Fruit fly (Drosophila melanogaster) whole organism, embryonic: ENCODE measurements around the gene CG15878.

Experiments
- CG10274 ChIP-seq: fragments of 200-800 bp; sonication (Bioruptor generic); optimal IDR thresholded peaks from 3 replicates; lab custom pipeline; 2017; ENCODE audit warnings: missing biosample characterization, mild to moderate bottlenecking, missing genetic modification characterization
- CG10543 ChIP-seq: fragments of 200-800 bp; sonication (Bioruptor generic); optimal IDR thresholded peaks from 3 replicates; lab custom pipeline; 2017; ENCODE audit warnings: missing biosample characterization, mild to moderate bottlenecking, missing genetic modification characterization, moderate library complexity
- CG11398 ChIP-seq: fragments of 200-800 bp; sonication (Bioruptor generic); optimal IDR thresholded peaks from 2 replicates; lab custom pipeline; 2016; ENCODE audit warnings: missing biosample characterization, missing genetic modification characterization
- CG12236 ChIP-seq: fragments of 200-800 bp; sonication (Bioruptor generic); optimal IDR thresholded peaks from 2 replicates; lab custom pipeline; 2016; ENCODE audit warnings: missing biosample characterization, missing genetic modification characterization
- CG14014 ChIP-seq: fragments of 200-800 bp; sonication (Bioruptor generic); IDR thresholded peaks from 2 replicates; pipeline ENCODE4 v1.3.6; 2022; ENCODE audit warnings: missing biosample characterization, missing genetic modification characterization
- CG14050 ChIP-seq: fragments of 200-800 bp; sonication (Bioruptor generic); IDR thresholded peaks from 3 replicates; pipeline ENCODE4 v1.3.6; 2022; ENCODE audit warnings: missing biosample characterization, missing genetic modification characterization
- CG14860 ChIP-seq: fragments of 200-800 bp; sonication (Bioruptor generic); IDR thresholded peaks from 3 replicates; pipeline ENCODE4 v1.3.6; 2022; ENCODE audit warnings: missing biosample characterization, missing genetic modification characterization; ENCODE audit not compliant: partially characterized antibody
- CG15696 ChIP-seq: fragments of 200-800 bp; sonication (Bioruptor generic); optimal IDR thresholded peaks from 2 replicates; lab custom pipeline; 2019; ENCODE audit warnings: missing biosample characterization, mild to moderate bottlenecking, missing genetic modification characterization, moderate library complexity
- CG1602 ChIP-seq: fragments of 200-800 bp; sonication (Bioruptor generic); optimal IDR thresholded peaks from 3 replicates; lab custom pipeline; 2016; ENCODE audit warnings: missing biosample characterization, missing genetic modification characterization
- CG16815 ChIP-seq: fragments of 200-800 bp; sonication (Bioruptor generic); optimal IDR thresholded peaks from 3 replicates; lab custom pipeline; 2017; ENCODE audit warnings: missing biosample characterization, mild to moderate bottlenecking, missing genetic modification characterization
- CG17568 ChIP-seq: fragments of 200-800 bp; sonication (Bioruptor generic); optimal IDR thresholded peaks from 2 replicates; lab custom pipeline; 2018; ENCODE audit warnings: missing biosample characterization, mild to moderate bottlenecking, missing genetic modification characterization, moderate library complexity
- CG2889 ChIP-seq: fragments of 200-800 bp; sonication (Bioruptor generic); IDR thresholded peaks from 3 replicates; pipeline ENCODE4 v1.3.6; 2022; ENCODE audit warnings: missing biosample characterization, missing genetic modification characterization
- CG30403 ChIP-seq: fragments of 200-800 bp; sonication (Bioruptor generic); optimal IDR thresholded peaks from 3 replicates; lab custom pipeline; 2016; ENCODE audit warnings: missing biosample characterization, missing genetic modification characterization
- CG32772 ChIP-seq: fragments of 200-800 bp; sonication (Bioruptor generic); IDR thresholded peaks from 2 replicates; pipeline ENCODE4 v1.3.6; 2022; ENCODE audit warnings: missing biosample characterization, missing genetic modification characterization
- CG3407 ChIP-seq: fragments of 200-800 bp; sonication (Bioruptor generic); optimal IDR thresholded peaks from 2 replicates; lab custom pipeline; 2018; ENCODE audit warnings: missing biosample characterization, mild to moderate bottlenecking, missing genetic modification characterization
- CG4328 ChIP-seq: fragments of 200-800 bp; sonication (Bioruptor generic); optimal IDR thresholded peaks from 3 replicates; lab custom pipeline; 2017; ENCODE audit warnings: missing biosample characterization, missing genetic modification reagents, missing genetic modification characterization
- CG43689 ChIP-seq: fragments of 200-800 bp; sonication (Bioruptor generic); IDR thresholded peaks from 2 replicates; pipeline ENCODE4 v1.3.6; 2022; ENCODE audit warnings: missing biosample characterization, missing genetic modification characterization
- CG4820 ChIP-seq: fragments of 200-800 bp; sonication (Bioruptor generic); optimal IDR thresholded peaks from 3 replicates; lab custom pipeline; 2016; ENCODE audit warnings: missing biosample characterization, missing genetic modification characterization
- CG6175 ChIP-seq: fragments of 200-800 bp; sonication (Bioruptor generic); IDR thresholded peaks from 3 replicates; pipeline ENCODE4 v1.3.6; 2022; ENCODE audit warnings: missing biosample characterization, missing genetic modification characterization
- CG6791 ChIP-seq: fragments of 200-800 bp; sonication (Bioruptor generic); IDR thresholded peaks from 3 replicates; pipeline ENCODE4 v1.3.6; 2022; ENCODE audit warnings: missing biosample characterization, missing genetic modification characterization; ENCODE audit not compliant: partially characterized antibody
- CG9609 ChIP-seq: fragments of 200-800 bp; sonication (Bioruptor generic); optimal IDR thresholded peaks from 3 replicates; lab custom pipeline; 2016; ENCODE audit warnings: missing biosample characterization, missing genetic modification characterization
- Dad ChIP-seq: fragments of 200-800 bp; sonication (Bioruptor generic); optimal IDR thresholded peaks from 3 replicates; lab custom pipeline; 2016; ENCODE audit warnings: missing biosample characterization, missing genetic modification characterization
- Dip2 ChIP-seq: fragments of 200-800 bp; sonication (Bioruptor generic); IDR thresholded peaks from 2 replicates; pipeline ENCODE4 v1.3.6; 2022; ENCODE audit warnings: missing biosample characterization, missing genetic modification characterization
- E2f2 ChIP-seq: fragments of 200-800 bp; sonication (Bioruptor generic); IDR thresholded peaks from 2 replicates; pipeline ENCODE4 v1.3.6; 2022; ENCODE audit warnings: missing biosample characterization, missing genetic modification characterization
- Ets65A ChIP-seq: fragments of 200-800 bp; sonication (Bioruptor generic); peaks from one replicate; lab custom pipeline; 2016; ENCODE audit warnings: missing biosample characterization, missing genetic modification characterization
- Lhr ChIP-seq: fragments of 200-800 bp; sonication (Bioruptor generic); optimal IDR thresholded peaks from 3 replicates; lab custom pipeline; 2017; ENCODE audit warnings: mild to moderate bottlenecking, missing biosample characterization, missing genetic modification reagents, missing genetic modification characterization
- Neu2 ChIP-seq: fragments of 200-800 bp; sonication (Bioruptor generic); optimal IDR thresholded peaks from 3 replicates; lab custom pipeline; 2016; ENCODE audit warnings: missing biosample characterization, missing genetic modification characterization, borderline replicate concordance
- Opbp ChIP-seq: fragments of 200-800 bp; sonication (Bioruptor generic); IDR thresholded peaks from 3 replicates; pipeline ENCODE4 v1.3.6; 2022; ENCODE audit warnings: missing biosample characterization, missing genetic modification characterization; ENCODE audit not compliant: partially characterized antibody
- Ravus ChIP-seq: fragments of 200-800 bp; sonication (Bioruptor generic); IDR thresholded peaks from 2 replicates; pipeline ENCODE4 v1.3.6; 2022; ENCODE audit warnings: missing biosample characterization, missing genetic modification characterization
- Usf ChIP-seq: fragments of 200-800 bp; sonication (Bioruptor generic); optimal IDR thresholded peaks from 2 replicates; lab custom pipeline; 2017; ENCODE audit warnings: missing genotype, missing biosample characterization, missing genetic modification characterization
- Vsx1 ChIP-seq: fragments of 200-800 bp; sonication (Bioruptor generic); optimal IDR thresholded peaks from 2 replicates; lab custom pipeline; 2017; ENCODE audit warnings: missing biosample characterization, mild to moderate bottlenecking, missing genetic modification characterization, missing genetic modification reagents
- YL-1 ChIP-seq: fragments of 200-800 bp; sonication (Bioruptor generic); optimal IDR thresholded peaks from 3 replicates; lab custom pipeline; 2017; ENCODE audit warnings: missing biosample characterization, mild to moderate bottlenecking, missing genetic modification characterization
- bowl ChIP-seq: fragments of 200-800 bp; sonication (Bioruptor generic); IDR thresholded peaks from 2 replicates; pipeline ENCODE4 v1.3.6; 2022; ENCODE audit warnings: missing biosample characterization, missing genetic modification characterization
- crc ChIP-seq: fragments of 200-800 bp; sonication (Bioruptor generic); optimal IDR thresholded peaks from 2 replicates; lab custom pipeline; 2016; ENCODE audit warnings: missing biosample characterization, missing genetic modification characterization
- fu2 ChIP-seq: fragments of 200-800 bp; sonication (Bioruptor generic); optimal IDR thresholded peaks from 2 replicates; lab custom pipeline; 2016; ENCODE audit warnings: missing biosample characterization, missing genetic modification characterization
- gcm ChIP-seq: fragments of 200-800 bp; sonication (Bioruptor generic); optimal IDR thresholded peaks from 2 replicates; lab custom pipeline; 2019; ENCODE audit warnings: missing biosample characterization, mild to moderate bottlenecking, missing genetic modification characterization, moderate library complexity
- ham ChIP-seq: fragments of 200-800 bp; sonication (Bioruptor generic); IDR thresholded peaks from 2 replicates; pipeline ENCODE4 v1.3.6; 2022; ENCODE audit warnings: missing biosample characterization, missing genetic modification characterization
- hkb ChIP-seq, 2 experiments: fragments of 200-800 bp in 1 of 2; fragments of >200 bp in 1 of 2; sonication (Bioruptor generic) in 1 of 2; IDR thresholded peaks in 1 of 2; optimal IDR thresholded peaks in 1 of 2; 2 replicates each; pipeline versions ENCODE4 v1.3.6 to Lab custom; 2017 to 2022; ENCODE audit warnings: missing biosample characterization in 1 of 2, missing genetic modification characterization in 1 of 2
- hth ChIP-seq: fragments of >200 bp; optimal IDR thresholded peaks from 2 replicates; lab custom pipeline; 2017; ENCODE audit warnings: inconsistent platforms
- jigr1 ChIP-seq: fragments of 200-800 bp; sonication (Bioruptor generic); IDR thresholded peaks from 3 replicates; pipeline ENCODE4 v1.3.6; 2022; ENCODE audit warnings: missing biosample characterization, missing genetic modification characterization
- jumu ChIP-seq: fragments of 200-800 bp; sonication (Bioruptor generic); optimal IDR thresholded peaks from 3 replicates; lab custom pipeline; 2016; ENCODE audit warnings: missing biosample characterization, missing genetic modification characterization
- lilli ChIP-seq: fragments of 200-800 bp; sonication (Bioruptor generic); optimal IDR thresholded peaks from 3 replicates; lab custom pipeline; 2016; ENCODE audit warnings: missing biosample characterization, missing genetic modification characterization
- mirr ChIP-seq: fragments of 200-800 bp; sonication (Bioruptor generic); optimal IDR thresholded peaks from 3 replicates; lab custom pipeline; 2018; ENCODE audit warnings: missing biosample characterization, mild to moderate bottlenecking, missing genetic modification characterization
- mld ChIP-seq: fragments of 200-800 bp; sonication (Bioruptor generic); IDR thresholded peaks from 3 replicates; pipeline ENCODE4 v1.3.6; 2022; ENCODE audit warnings: missing biosample characterization, missing genetic modification characterization; ENCODE audit not compliant: partially characterized antibody
- pfk ChIP-seq: fragments of 200-800 bp; sonication (Bioruptor generic); optimal IDR thresholded peaks from 2 replicates; lab custom pipeline; 2018; ENCODE audit warnings: missing biosample characterization, mild to moderate bottlenecking, missing genetic modification characterization, moderate library complexity
- psq ChIP-seq: fragments of 200-800 bp; sonication (Bioruptor generic); optimal IDR thresholded peaks from 2 replicates; lab custom pipeline; 2017; ENCODE audit warnings: missing biosample characterization, missing genetic modification characterization
- scrt ChIP-seq: fragments of 200-800 bp; sonication (Bioruptor generic); optimal IDR thresholded peaks from 2 replicates; lab custom pipeline; 2018; ENCODE audit warnings: missing biosample characterization, mild to moderate bottlenecking, missing genetic modification characterization, moderate library complexity
- seq ChIP-seq: fragments of 200-800 bp; sonication (Bioruptor generic); IDR thresholded peaks from 2 replicates; pipeline ENCODE4 v1.3.6; 2022; ENCODE audit warnings: missing biosample characterization, missing genetic modification characterization
- sna ChIP-seq: fragments of 200-800 bp; sonication (Bioruptor generic); IDR thresholded peaks from 2 replicates; pipeline ENCODE4 v1.3.6; 2022; ENCODE audit warnings: missing biosample characterization, missing genetic modification characterization; ENCODE audit not compliant: partially characterized antibody
- ssp ChIP-seq: fragments of 200-800 bp; sonication (Bioruptor generic); IDR thresholded peaks from 2 replicates; pipeline ENCODE4 v1.3.6; 2022; ENCODE audit warnings: missing biosample characterization, missing genetic modification characterization
- tio ChIP-seq: fragments of 200-800 bp; sonication (Bioruptor generic); optimal IDR thresholded peaks from 2 replicates; lab custom pipeline; 2017; ENCODE audit warnings: missing biosample characterization, missing genetic modification characterization, inconsistent platforms

Gene CG15878

DNA sequence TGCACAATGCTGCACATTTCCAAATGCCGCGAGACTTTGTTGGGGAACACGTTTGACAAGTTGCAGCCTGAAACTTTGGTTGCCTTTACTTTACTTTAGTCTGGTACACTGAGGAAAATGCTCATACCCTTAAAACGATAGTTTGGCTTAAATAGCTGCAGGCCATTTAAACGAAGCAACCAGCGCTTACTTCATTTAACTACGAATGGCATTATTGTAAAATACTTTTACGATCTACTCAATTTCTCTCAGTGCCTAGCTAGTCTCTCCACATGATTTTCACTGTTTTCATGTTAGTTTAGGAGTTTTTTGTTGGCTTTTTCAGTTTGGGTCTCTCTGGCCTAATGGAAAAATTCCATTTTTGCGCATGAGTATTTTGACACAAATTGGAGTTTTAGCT lies 50.3 kb downstream of the CG15878 start (continued):
- peak; percentile 70 for TF ChIP-seq ssp (GFP tag; lab: Robert Waterston, UW)
- no peak for TF ChIP-seq psq (GFP tag; lab: Kevin White, UChicago)
- peak; percentile 60 for TF ChIP-seq CG3407 (GFP tag; lab: Kevin White, UChicago)
- peak; percentile 76 for TF ChIP-seq jumu (GFP tag; lab: Kevin White, UChicago)
- TF ChIP-seq CG43689, result peak; percentile 58; the same call in 1 of the 2 replicates
- TF ChIP-seq CG1602 (GFP tag; lab: Kevin White, UChicago), result peak; percentile 51
- TF ChIP-seq CG6791, result no peak
- TF ChIP-seq CG10543 (GFP tag; lab: Kevin White, UChicago), result no peak
- TF ChIP-seq CG14860 (GFP tag; lab: Robert Waterston, UW), result no peak
- TF ChIP-seq CG2889 (GFP tag; lab: Robert Waterston, UW), result 0 out of 3 replicates have a peak, but pooled peaks have one; percentile 39
- TF ChIP-seq ham, result no peak
- peak; percentile 56; the same call in 1 of the 2 replicates for TF ChIP-seq E2f2 (GFP tag; lab: Robert Waterston, UW)
- TF ChIP-seq Opbp (GFP tag; lab: Robert Waterston, UW), result no peak
- TF ChIP-seq CG12236 (GFP tag; lab: Kevin White, UChicago), result peak; percentile 18
- TF ChIP-seq scrt (GFP tag; lab: Kevin White, UChicago), result peak; percentile 38
- TF ChIP-seq CG9609 (GFP tag; lab: Kevin White, UChicago), result peak; percentile 42
- TF ChIP-seq CG32772 (GFP tag; lab: Robert Waterston, UW), result peak; percentile 75; the same call in 1 of the 2 replicates
- peak; percentile 82 for TF ChIP-seq CG14014 (GFP tag; lab: Robert Waterston, UW)
- TF ChIP-seq Neu2 (GFP tag; lab: Kevin White, UChicago), result no peak
- TF ChIP-seq CG11398 (GFP tag; lab: Kevin White, UChicago), result no peak
- TF ChIP-seq CG15696 (tag; lab: Kevin White, UChicago), result peak; percentile 33
- no peak for TF ChIP-seq mirr (GFP tag; lab: Kevin White, UChicago)
- peak; percentile 73; the same call in 2 of the 3 replicates for TF ChIP-seq jigr1 (GFP tag; lab: Robert Waterston, UW)
- TF ChIP-seq YL-1 (GFP tag; lab: Kevin White, UChicago), result no peak
- peak; percentile 90 for TF ChIP-seq Ets65A (GFP tag; lab: Kevin White, UChicago)
- peak; percentile 68 for TF ChIP-seq Dad (GFP tag; lab: Kevin White, UChicago)
- TF ChIP-seq pfk (GFP tag; lab: Kevin White, UChicago), result no peak
- TF ChIP-seq Lhr (GFP tag; lab: Kevin White, UChicago), result peak; percentile 18
- TF ChIP-seq Ravus (GFP tag; lab: Robert Waterston, UW), result peak; percentile 3; the same call in 1 of the 2 replicates
- TF ChIP-seq CG4820 (GFP tag; lab: Kevin White, UChicago), result peak; percentile 83
- TF ChIP-seq Vsx1 (GFP tag; lab: Kevin White, UChicago), result no peak
- TF ChIP-seq CG10274 (GFP tag; lab: Kevin White, UChicago), result no peak
- no peak for TF ChIP-seq hth (lab: Kevin White, UChicago)
- TF ChIP-seq seq (GFP tag; lab: Robert Waterston, UW), result peak; percentile 60; the same call in 1 of the 2 replicates
- TF ChIP-seq CG16815 (GFP tag; lab: Kevin White, UChicago), result peak; percentile 17
- TF ChIP-seq tio (GFP tag; lab: Kevin White, UChicago), result peak; percentile 37
- TF ChIP-seq fu2, result no peak
- TF ChIP-seq crc (GFP tag; lab: Kevin White, UChicago), result peak; percentile 59
- TF ChIP-seq sna (GFP tag; lab: Robert Waterston, UW), result no peak
- TF ChIP-seq mld, result no peak
- peak; percentile 59 for TF ChIP-seq gcm (GFP tag; lab: Kevin White, UChicago)
- no peak for TF ChIP-seq Usf (GFP tag; lab: Kevin White, UChicago)
- TF ChIP-seq lilli (GFP tag; lab: Kevin White, UChicago), result peak; percentile 51
- TF ChIP-seq Dip2, result no peak
- TF ChIP-seq CG30403, result peak; percentile 68
- TF ChIP-seq CG14050, result peak; percentile 71
- TF ChIP-seq CG17568 (GFP tag; lab: Kevin White, UChicago), result peak; percentile 39
- TF ChIP-seq bowl (GFP tag; lab: Robert Waterston, UW), result peak; percentile 75
- no peak for TF ChIP-seq hkb (optimal IDR thresholded peaks at IDR 0.05; lab: Kevin White, UChicago)
- peak; percentile 91 for TF ChIP-seq hkb (GFP tag; IDR thresholded peaks at IDR 0.05; lab: Robert Waterston, UW)
- TF ChIP-seq CG4328, result peak; percentile 21
- peak; percentile 39; the same call in 1 of the 3 replicates for TF ChIP-seq CG6175 (GFP tag; lab: Robert Waterston, UW)
